Fruit fly (Drosophila melanogaster) whole organism, embryonic: Measurements from ENCODE around the gene HINT1.
A peak's percentile ranks its signal among the peaks of the same experiment; 100 is the strongest.

Experiments
- Adf1 ChIP-seq: fragments of 200-800 bp; sonication (Bioruptor generic); IDR thresholded peaks from 2 replicates; pipeline ENCODE4 v1.3.6; 2022; ENCODE audit warnings: missing biosample characterization, missing genetic modification characterization
- Blimp-1 ChIP-seq: fragments of 200-800 bp; sonication (Bioruptor generic); optimal IDR thresholded peaks from 3 replicates; lab custom pipeline; 2018; ENCODE audit warnings: missing biosample characterization, missing genetic modification characterization, mild to moderate bottlenecking, moderate library complexity, missing genetic modification reagents
- C15 ChIP-seq: fragments of 200-800 bp; sonication (Bioruptor generic); IDR thresholded peaks from 3 replicates; pipeline ENCODE4 v1.3.6; 2022; ENCODE audit warnings: missing biosample characterization, missing genetic modification characterization
- CG12104 ChIP-seq: fragments of 200-800 bp; sonication (Bioruptor generic); optimal IDR thresholded peaks from 3 replicates; lab custom pipeline; 2016; ENCODE audit warnings: missing biosample characterization, missing genetic modification characterization
- CG13287 ChIP-seq: fragments of 200-800 bp; sonication (Bioruptor generic); IDR thresholded peaks from 2 replicates; pipeline ENCODE4 v1.3.6; 2022; ENCODE audit warnings: missing biosample characterization, missing genetic modification characterization; ENCODE audit not compliant: partially characterized antibody
- CG15514 ChIP-seq: fragments of 200-800 bp; sonication (Bioruptor generic); optimal IDR thresholded peaks from 3 replicates; lab custom pipeline; 2017; ENCODE audit warnings: missing biosample characterization, missing genetic modification characterization, mild to moderate bottlenecking, moderate library complexity, missing genetic modification reagents
- CG15601 ChIP-seq: fragments of 200-800 bp; sonication (Bioruptor generic); optimal IDR thresholded peaks from 3 replicates; lab custom pipeline; 2019; ENCODE audit warnings: missing biosample characterization, mild to moderate bottlenecking, missing genetic modification characterization, moderate library complexity
- CG2678 ChIP-seq: fragments of 200-800 bp; sonication (Bioruptor generic); optimal IDR thresholded peaks from 3 replicates; lab custom pipeline; 2019; ENCODE audit warnings: missing biosample characterization, mild to moderate bottlenecking, missing genetic modification characterization, moderate library complexity
- CG2889 ChIP-seq: fragments of 200-800 bp; sonication (Bioruptor generic); IDR thresholded peaks from 3 replicates; pipeline ENCODE4 v1.3.6; 2022; ENCODE audit warnings: missing biosample characterization, missing genetic modification characterization
- CG3163 ChIP-seq: fragments of 200-800 bp; sonication (Bioruptor generic); optimal IDR thresholded peaks from 3 replicates; lab custom pipeline; 2016; ENCODE audit warnings: missing biosample characterization, missing genetic modification characterization
- CG42726 ChIP-seq: fragments of 200-800 bp; sonication (Bioruptor generic); IDR thresholded peaks from 2 replicates; pipeline ENCODE4 v1.3.6; 2022; ENCODE audit warnings: missing biosample characterization, missing genetic modification characterization; ENCODE audit not compliant: partially characterized antibody
- CG8765 ChIP-seq: fragments of 200-800 bp; sonication (Bioruptor generic); IDR thresholded peaks from 2 replicates; pipeline ENCODE4 v1.3.6; 2022; ENCODE audit warnings: missing biosample characterization, missing genetic modification characterization
- CG9609 ChIP-seq: fragments of 200-800 bp; sonication (Bioruptor generic); optimal IDR thresholded peaks from 3 replicates; lab custom pipeline; 2016; ENCODE audit warnings: missing biosample characterization, missing genetic modification characterization
- Doc2 ChIP-seq: fragments of 200-800 bp; sonication (Bioruptor generic); IDR thresholded peaks from 2 replicates; pipeline ENCODE4 v1.3.6; 2022; ENCODE audit warnings: missing biosample characterization, missing genetic modification characterization
- E2f2 ChIP-seq: fragments of 200-800 bp; sonication (Bioruptor generic); IDR thresholded peaks from 2 replicates; pipeline ENCODE4 v1.3.6; 2022; ENCODE audit warnings: missing biosample characterization, missing genetic modification characterization
- ERR ChIP-seq: fragments of 200-800 bp; sonication (Bioruptor generic); optimal IDR thresholded peaks from 2 replicates; lab custom pipeline; 2016; ENCODE audit warnings: missing biosample characterization, missing genetic modification characterization
- Gsc ChIP-seq: fragments of 200-800 bp; sonication (Bioruptor generic); IDR thresholded peaks from 2 replicates; pipeline ENCODE4 v1.3.6; 2022; ENCODE audit warnings: missing biosample characterization, missing genetic modification characterization
- HmgD ChIP-seq: fragments of 200-800 bp; sonication (Bioruptor generic); optimal IDR thresholded peaks from 3 replicates; lab custom pipeline; 2016; ENCODE audit warnings: missing biosample characterization, missing genetic modification characterization
- Hr39 ChIP-seq: fragments of >200 bp; optimal IDR thresholded peaks from 2 replicates; lab custom pipeline; 2017
- NC2β ChIP-seq: fragments of 200-800 bp; sonication (Bioruptor generic); optimal IDR thresholded peaks from 2 replicates; lab custom pipeline; 2016; ENCODE audit warnings: missing biosample characterization, missing genetic modification characterization
- Side ChIP-seq: fragments of 200-800 bp; sonication (Bioruptor generic); optimal IDR thresholded peaks from 2 replicates; lab custom pipeline; 2016; ENCODE audit warnings: missing biosample characterization, missing genetic modification characterization
- Taf1 ChIP-seq: fragments of 200-800 bp; sonication (Bioruptor generic); IDR thresholded peaks from 2 replicates; pipeline ENCODE4 v1.3.6; 2022; ENCODE audit warnings: missing biosample characterization, missing genetic modification characterization
- Usf ChIP-seq: fragments of 200-800 bp; sonication (Bioruptor generic); optimal IDR thresholded peaks from 2 replicates; lab custom pipeline; 2017; ENCODE audit warnings: missing genotype, missing biosample characterization, missing genetic modification characterization
- Xbp1 ChIP-seq: fragments of 200-800 bp; sonication (Bioruptor generic); optimal IDR thresholded peaks from 3 replicates; lab custom pipeline; 2016; ENCODE audit warnings: missing biosample characterization, mild to moderate bottlenecking, missing genetic modification characterization
- amos ChIP-seq: fragments of 200-800 bp; sonication (Bioruptor generic); IDR thresholded peaks from 2 replicates; pipeline ENCODE4 v1.3.6; 2022; ENCODE audit warnings: missing biosample characterization, missing genetic modification characterization; ENCODE audit not compliant: partially characterized antibody
- ato ChIP-seq: fragments of 200-800 bp; sonication (Bioruptor generic); IDR thresholded peaks from 2 replicates; pipeline ENCODE4 v1.3.6; 2022; ENCODE audit warnings: missing biosample characterization, missing genetic modification characterization; ENCODE audit not compliant: partially characterized antibody
- caup ChIP-seq: fragments of 200-800 bp; sonication (Bioruptor generic); optimal IDR thresholded peaks from 3 replicates; lab custom pipeline; 2017; ENCODE audit warnings: missing biosample characterization, mild to moderate bottlenecking, missing genetic modification characterization, moderate library complexity; ENCODE audit not compliant: severe bottlenecking
- corto ChIP-seq: fragments of 200-800 bp; sonication (Bioruptor generic); optimal IDR thresholded peaks from 2 replicates; lab custom pipeline; 2016; ENCODE audit warnings: missing biosample characterization, mild to moderate bottlenecking, missing genetic modification characterization, moderate library complexity
- cwo ChIP-seq: fragments of 200-800 bp; sonication (Bioruptor generic); optimal IDR thresholded peaks from 3 replicates; lab custom pipeline; 2017; ENCODE audit warnings: missing biosample characterization, missing genetic modification characterization, mild to moderate bottlenecking, moderate library complexity, missing genetic modification reagents
- dati ChIP-seq: fragments of 200-800 bp; sonication (Bioruptor generic); IDR thresholded peaks from 2 replicates; pipeline ENCODE4 v1.3.6; 2022; ENCODE audit warnings: missing biosample characterization, missing genetic modification characterization
- dmrt11E ChIP-seq: fragments of 200-800 bp; sonication (Bioruptor generic); optimal IDR thresholded peaks from 3 replicates; lab custom pipeline; 2018; ENCODE audit warnings: missing biosample characterization, mild to moderate bottlenecking, missing genetic modification characterization, moderate library complexity
- dpn ChIP-seq, 2 experiments: fragments of 200-800 bp; sonication (Bioruptor generic); optimal IDR thresholded peaks; 3 replicates each; lab custom pipeline; 2016; ENCODE audit warnings: missing biosample characterization in 2 of 2, missing genetic modification characterization in 2 of 2
- fd96Cb ChIP-seq: fragments of 200-800 bp; sonication (Bioruptor generic); optimal IDR thresholded peaks from 2 replicates; lab custom pipeline; 2018; ENCODE audit warnings: missing biosample characterization, mild to moderate bottlenecking, missing genetic modification characterization, moderate library complexity
- ham ChIP-seq: fragments of 200-800 bp; sonication (Bioruptor generic); IDR thresholded peaks from 2 replicates; pipeline ENCODE4 v1.3.6; 2022; ENCODE audit warnings: missing biosample characterization, missing genetic modification characterization
- jigr1 ChIP-seq: fragments of 200-800 bp; sonication (Bioruptor generic); IDR thresholded peaks from 3 replicates; pipeline ENCODE4 v1.3.6; 2022; ENCODE audit warnings: missing biosample characterization, missing genetic modification characterization
- jing ChIP-seq: fragments of 200-800 bp; sonication (Bioruptor generic); optimal IDR thresholded peaks from 2 replicates; lab custom pipeline; 2018; ENCODE audit warnings: missing biosample characterization, mild to moderate bottlenecking, missing genetic modification characterization
- lmd ChIP-seq: fragments of 200-800 bp; sonication (Bioruptor generic); IDR thresholded peaks from 2 replicates; pipeline ENCODE4 v1.3.6; 2022; ENCODE audit warnings: missing biosample characterization, missing genetic modification characterization
- nerfin-1 ChIP-seq: fragments of 200-800 bp; sonication (Bioruptor generic); optimal IDR thresholded peaks from 3 replicates; lab custom pipeline; 2019; ENCODE audit warnings: missing biosample characterization, mild to moderate bottlenecking, missing genetic modification characterization, moderate library complexity
- peb ChIP-seq: fragments of 200-800 bp; sonication (Bioruptor generic); IDR thresholded peaks from 2 replicates; pipeline ENCODE4 v1.3.6; 2022; ENCODE audit warnings: missing biosample characterization, missing genetic modification characterization
- prd ChIP-seq, 3 experiments: fragments of >200 bp in 2 of 3; fragments of 200-800 bp in 1 of 3; sonication (Bioruptor generic) in 1 of 3; optimal IDR thresholded peaks in 2 of 3; IDR thresholded peaks in 1 of 3; 2 replicates in 2 of 3; 3 replicates in 1 of 3; pipeline versions ENCODE4 v1.3.6 to Lab custom; 2017 to 2022; ENCODE audit warnings: missing biosample characterization in 1 of 3, missing genetic modification characterization in 1 of 3
- rib ChIP-seq: fragments of 200-800 bp; sonication (Bioruptor generic); IDR thresholded peaks from 2 replicates; pipeline ENCODE4 v1.3.6; 2022; ENCODE audit warnings: missing biosample characterization, missing genetic modification characterization
- sd ChIP-seq: fragments of 200-800 bp; sonication (Bioruptor generic); optimal IDR thresholded peaks from 3 replicates; lab custom pipeline; 2018; ENCODE audit warnings: missing biosample characterization, mild to moderate bottlenecking, missing genetic modification characterization, moderate library complexity
- sens ChIP-seq: fragments of 200-800 bp; sonication (Bioruptor generic); peaks from one replicate; lab custom pipeline; 2016; ENCODE audit warnings: missing biosample characterization, missing genetic modification characterization
- slbo ChIP-seq: fragments of 200-800 bp; sonication (Bioruptor generic); IDR thresholded peaks from 2 replicates; pipeline ENCODE4 v1.3.6; 2022; ENCODE audit warnings: missing biosample characterization, missing genetic modification characterization
- sna ChIP-seq: fragments of 200-800 bp; sonication (Bioruptor generic); IDR thresholded peaks from 2 replicates; pipeline ENCODE4 v1.3.6; 2022; ENCODE audit warnings: missing biosample characterization, missing genetic modification characterization; ENCODE audit not compliant: partially characterized antibody
- so ChIP-seq: fragments of 200-800 bp; sonication (Bioruptor generic); IDR thresholded peaks from 3 replicates; pipeline ENCODE4 v1.3.6; 2022; ENCODE audit warnings: missing biosample characterization, missing genetic modification characterization
- tna ChIP-seq: fragments of 200-800 bp; sonication (Bioruptor generic); IDR thresholded peaks from 2 replicates; pipeline ENCODE4 v1.3.6; 2022; ENCODE audit warnings: missing biosample characterization, missing genetic modification characterization; ENCODE audit not compliant: partially characterized antibody
- toy ChIP-seq: fragments of 200-800 bp; sonication (Bioruptor generic); IDR thresholded peaks from 2 replicates; pipeline ENCODE4 v1.3.6; 2022; ENCODE audit warnings: missing biosample characterization, missing genetic modification characterization
- wor ChIP-seq: fragments of 200-800 bp; sonication (Bioruptor generic); IDR thresholded peaks from 2 replicates; pipeline ENCODE4 v1.3.6; 2022; ENCODE audit warnings: missing biosample characterization, missing genetic modification characterization

The HINT1 gene

DNA sequence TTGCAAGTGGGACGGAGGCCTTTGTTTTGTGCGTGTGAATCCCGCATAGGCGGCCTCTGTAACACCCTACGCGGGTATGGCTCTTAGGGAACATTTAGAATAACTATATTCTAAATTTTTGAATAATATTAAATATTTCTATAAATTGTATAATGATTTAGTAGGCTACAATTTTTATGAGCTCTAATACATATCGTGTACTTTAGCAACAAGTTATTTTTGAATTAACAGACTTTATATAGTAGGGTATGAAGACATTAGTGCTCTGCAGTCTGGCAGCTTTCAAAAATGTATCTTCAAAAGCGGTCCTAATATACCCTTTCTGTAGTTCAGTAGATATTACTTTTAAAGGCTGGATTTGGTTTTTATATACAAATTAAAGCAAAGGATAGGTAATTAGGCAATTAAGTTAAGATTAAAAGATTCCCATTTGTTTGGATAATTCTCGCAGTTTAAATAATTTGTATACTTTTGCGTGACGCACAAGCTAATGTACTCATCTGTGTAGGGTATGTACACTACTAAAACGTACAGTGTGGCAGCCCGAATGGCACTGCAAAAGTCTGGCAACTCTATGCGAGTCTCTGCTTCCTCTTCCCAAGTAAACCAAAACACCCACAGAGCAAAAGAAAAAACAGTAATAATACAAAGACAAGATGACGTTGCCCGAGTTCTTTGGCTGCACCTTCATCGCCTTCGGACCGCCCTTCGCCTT lies 4.1 kb upstream of the HINT1 start, which contains the start of the genes Snx21 and aph-1 (continued):
- peak; percentile 65 for TF ChIP-seq jing (GFP tag; lab: Kevin White, UChicago)
- peak; percentile 77; the same call in 2 of the 3 replicates for TF ChIP-seq jigr1 (GFP tag; lab: Robert Waterston, UW)
- no peak for TF ChIP-seq CG42726
- peak; percentile 90 for TF ChIP-seq corto (GFP tag; lab: Kevin White, UChicago)
- 0 out of 2 replicates have a peak, but pooled peaks have one; percentile 47 for TF ChIP-seq Doc2
- peak; percentile 90 for TF ChIP-seq so
- no peak for TF ChIP-seq sna (GFP tag; lab: Robert Waterston, UW)
- TF ChIP-seq CG12104 (GFP tag; lab: Kevin White, UChicago) = peak; percentile 87
- TF ChIP-seq Usf = peak; percentile 83
- peak; percentile 70 for TF ChIP-seq ERR (GFP tag; lab: Kevin White, UChicago)
- TF ChIP-seq CG2678 (tag; lab: Kevin White, UChicago) = peak; percentile 96
- TF ChIP-seq dmrt11E (tag; lab: Kevin White, UChicago) = peak; percentile 92
- TF ChIP-seq amos (GFP tag; lab: Robert Waterston, UW) = peak; percentile 40; the same call in 1 of the 2 replicates
- peak; percentile 88 for TF ChIP-seq CG9609
- TF ChIP-seq CG15514 (GFP tag; lab: Kevin White, UChicago) = peak; percentile 84
- TF ChIP-seq sd = peak; percentile 77
- TF ChIP-seq peb (GFP tag; lab: Robert Waterston, UW) = peak; percentile 81
- no peak for TF ChIP-seq tna (GFP tag; lab: Robert Waterston, UW)
- TF ChIP-seq toy (GFP tag; lab: Robert Waterston, UW) = peak; percentile 78
- TF ChIP-seq Adf1 (GFP tag; lab: Robert Waterston, UW) = peak; percentile 74
- no peak for TF ChIP-seq ato (GFP tag; lab: Robert Waterston, UW)
- TF ChIP-seq slbo (GFP tag; lab: Robert Waterston, UW) = peak; percentile 89
- TF ChIP-seq caup (GFP tag; lab: Kevin White, UChicago) = peak; percentile 92
- TF ChIP-seq dati (GFP tag; lab: Robert Waterston, UW) = no peak; the same call in 1 of the 2 replicates
- TF ChIP-seq Gsc (GFP tag; lab: Robert Waterston, UW) = peak; percentile 74
- TF ChIP-seq cwo (GFP tag; lab: Kevin White, UChicago) = peak; percentile 89
- TF ChIP-seq Blimp-1 (GFP tag; lab: Kevin White, UChicago) = peak; percentile 88
- peak; percentile 62; the same call in 2 of the 3 replicates for TF ChIP-seq C15 (GFP tag; lab: Robert Waterston, UW)
- peak; percentile 91 for TF ChIP-seq lmd (GFP tag; lab: Robert Waterston, UW)
- peak; percentile 90 for TF ChIP-seq fd96Cb
- TF ChIP-seq sens (GFP tag; lab: Kevin White, UChicago) = peak; percentile 98
- TF ChIP-seq prd (optimal IDR thresholded peaks at IDR 0.05; lab: Kevin White, UChicago) = no peak
- TF ChIP-seq prd (GFP tag; IDR thresholded peaks at IDR 0.05; lab: Robert Waterston, UW) = peak; percentile 93
- peak; percentile 81 for TF ChIP-seq HmgD (GFP tag; lab: Kevin White, UChicago)
- TF ChIP-seq CG3163 (GFP tag; lab: Kevin White, UChicago) = peak; percentile 69
- peak; percentile 89 for TF ChIP-seq nerfin-1
- TF ChIP-seq CG8765 (GFP tag; lab: Robert Waterston, UW) = peak; percentile 75
- peak; percentile 92 for TF ChIP-seq Xbp1 (GFP tag; lab: Kevin White, UChicago)
- TF ChIP-seq wor (GFP tag; lab: Robert Waterston, UW) = peak; percentile 75
- peak; percentile 28; the same call in 1 of the 2 replicates for TF ChIP-seq CG13287 (GFP tag; lab: Robert Waterston, UW)
- TF ChIP-seq Hr39 = no peak
- TF ChIP-seq NC2β (GFP tag; lab: Kevin White, UChicago) = peak; percentile 77
- peak; percentile 75 for TF ChIP-seq E2f2 (GFP tag; lab: Robert Waterston, UW)
- TF ChIP-seq CG15601 (tag; lab: Kevin White, UChicago) = peak; percentile 89
- peak; percentile 90 for TF ChIP-seq Side (GFP tag; lab: Kevin White, UChicago)
- peak; percentile 67 for TF ChIP-seq ham
- peak; percentile 74 for TF ChIP-seq Taf1 (GFP tag; lab: Robert Waterston, UW)
- peak; percentile 76 for TF ChIP-seq CG2889 (GFP tag; lab: Robert Waterston, UW)
- TF ChIP-seq dpn (GFP tag; optimal IDR thresholded peaks at IDR 0.05; lab: Kevin White, UChicago) = peak; percentile 88 to 92
- peak; percentile 69 for TF ChIP-seq rib (GFP tag; lab: Robert Waterston, UW)
